Fruit fly (Drosophila melanogaster) whole organism, embryonic: ENCODE data around the gene Rad60.

Source experiments
- Atf-2 ChIP-seq: fragments of 200-800 bp; sonication (Bioruptor generic); optimal IDR thresholded peaks from 2 replicates; lab custom pipeline; 2016; ENCODE audit warnings: missing biosample characterization, missing genetic modification characterization
- BEAF-32 ChIP-seq: fragments of 200-800 bp; sonication (Bioruptor generic); optimal IDR thresholded peaks from 3 replicates; lab custom pipeline; 2017; ENCODE audit warnings: missing biosample characterization, missing genetic modification characterization, mild to moderate bottlenecking, moderate library complexity, missing genetic modification reagents
- Bgb ChIP-seq: fragments of 200-800 bp; sonication (Bioruptor generic); IDR thresholded peaks from 2 replicates; pipeline ENCODE4 v1.3.6; 2022; ENCODE audit warnings: missing biosample characterization, missing genetic modification characterization; ENCODE audit not compliant: partially characterized antibody
- BtbVII ChIP-seq: fragments of 200-800 bp; sonication (Bioruptor generic); optimal IDR thresholded peaks from 3 replicates; lab custom pipeline; 2017; ENCODE audit warnings: missing biosample characterization, mild to moderate bottlenecking, missing genetic modification characterization
- C15 ChIP-seq: fragments of 200-800 bp; sonication (Bioruptor generic); IDR thresholded peaks from 3 replicates; pipeline ENCODE4 v1.3.6; 2022; ENCODE audit warnings: missing biosample characterization, missing genetic modification characterization
- CG10274 ChIP-seq: fragments of 200-800 bp; sonication (Bioruptor generic); optimal IDR thresholded peaks from 3 replicates; lab custom pipeline; 2017; ENCODE audit warnings: missing biosample characterization, mild to moderate bottlenecking, missing genetic modification characterization
- CG10366 ChIP-seq: fragments of 200-800 bp; sonication (Bioruptor generic); IDR thresholded peaks from 2 replicates; pipeline ENCODE4 v1.3.6; 2022; ENCODE audit warnings: missing biosample characterization, missing genetic modification characterization
- CG10654 ChIP-seq: fragments of 200-800 bp; sonication (Bioruptor generic); optimal IDR thresholded peaks from 2 replicates; lab custom pipeline; 2016; ENCODE audit warnings: missing biosample characterization, missing genetic modification characterization
- CG12942 ChIP-seq: fragments of 200-800 bp; sonication (Bioruptor generic); optimal IDR thresholded peaks from 3 replicates; lab custom pipeline; 2016; ENCODE audit warnings: missing biosample characterization, missing genetic modification characterization
- CG14441 ChIP-seq: fragments of 200-800 bp; sonication (Bioruptor generic); IDR thresholded peaks from 2 replicates; pipeline ENCODE4 v1.3.6; 2022; ENCODE audit warnings: missing biosample characterization, missing genetic modification characterization
- CG14667 ChIP-seq: fragments of 200-800 bp; sonication (Bioruptor generic); IDR thresholded peaks from 2 replicates; pipeline ENCODE4 v1.3.6; 2022; ENCODE audit warnings: missing biosample characterization, missing genetic modification characterization
- CG1529 ChIP-seq: fragments of 200-800 bp; sonication (Bioruptor generic); optimal IDR thresholded peaks from 3 replicates; lab custom pipeline; 2018; ENCODE audit warnings: missing biosample characterization, missing genetic modification characterization
- CG1647 ChIP-seq: fragments of 200-800 bp; sonication (Bioruptor generic); optimal IDR thresholded peaks from 3 replicates; lab custom pipeline; 2016; ENCODE audit warnings: missing biosample characterization, missing genetic modification characterization
- CG17385 ChIP-seq: fragments of 200-800 bp; sonication (Bioruptor generic); optimal IDR thresholded peaks from 3 replicates; lab custom pipeline; 2018; ENCODE audit warnings: missing biosample characterization, mild to moderate bottlenecking, missing genetic modification characterization
- CG1832 ChIP-seq: fragments of 200-800 bp; sonication (Bioruptor generic); optimal IDR thresholded peaks from 2 replicates; lab custom pipeline; 2017; ENCODE audit warnings: missing biosample characterization, mild to moderate bottlenecking, missing genetic modification characterization, inconsistent platforms
- CG2120 ChIP-seq: fragments of 200-800 bp; sonication (Bioruptor generic); optimal IDR thresholded peaks from 3 replicates; lab custom pipeline; 2016; ENCODE audit warnings: missing biosample characterization, missing genetic modification characterization
- CG31365 ChIP-seq: fragments of 200-800 bp; sonication (Bioruptor generic); optimal IDR thresholded peaks from 2 replicates; lab custom pipeline; 2018; ENCODE audit warnings: missing biosample characterization, mild to moderate bottlenecking, missing genetic modification characterization
- CG31441 ChIP-seq: fragments of 200-800 bp; sonication (Bioruptor generic); IDR thresholded peaks from 2 replicates; pipeline ENCODE4 v1.3.6; 2022; ENCODE audit warnings: missing biosample characterization, missing genetic modification characterization
- CG6683 ChIP-seq: fragments of 200-800 bp; sonication (Bioruptor generic); optimal IDR thresholded peaks from 2 replicates; lab custom pipeline; 2017; ENCODE audit warnings: missing biosample characterization, mild to moderate bottlenecking, missing genetic modification characterization, missing genetic modification reagents
- CG7963 ChIP-seq: fragments of 200-800 bp; sonication (Bioruptor generic); IDR thresholded peaks from 3 replicates; pipeline ENCODE4 v1.3.6; 2022; ENCODE audit warnings: missing biosample characterization, missing genetic modification characterization; ENCODE audit not compliant: partially characterized antibody
- CG8765 ChIP-seq: fragments of 200-800 bp; sonication (Bioruptor generic); IDR thresholded peaks from 2 replicates; pipeline ENCODE4 v1.3.6; 2022; ENCODE audit warnings: missing biosample characterization, missing genetic modification characterization
- D ChIP-seq, 2 experiments: fragments of 200-800 bp in 1 of 2; fragments of >200 bp in 1 of 2; sonication (Bioruptor generic) in 1 of 2; optimal IDR thresholded peaks; 2 replicates in 1 of 2; 3 replicates in 1 of 2; lab custom pipeline; 2017; ENCODE audit warnings: mild to moderate bottlenecking in 1 of 2, missing biosample characterization in 1 of 2, missing genetic modification characterization in 1 of 2, missing genetic modification reagents in 1 of 2
- HLH3B ChIP-seq: fragments of 200-800 bp; sonication (Bioruptor generic); IDR thresholded peaks from 2 replicates; pipeline ENCODE4 v1.3.6; 2022; ENCODE audit warnings: missing biosample characterization, missing genetic modification characterization
- HLH4C ChIP-seq: fragments of 200-800 bp; sonication (Bioruptor generic); IDR thresholded peaks from 3 replicates; pipeline ENCODE4 v1.3.6; 2022; ENCODE audit warnings: missing biosample characterization, missing genetic modification characterization; ENCODE audit not compliant: partially characterized antibody
- HmgD ChIP-seq: fragments of 200-800 bp; sonication (Bioruptor generic); optimal IDR thresholded peaks from 3 replicates; lab custom pipeline; 2016; ENCODE audit warnings: missing biosample characterization, missing genetic modification characterization
- Mes4 ChIP-seq: fragments of 200-800 bp; sonication (Bioruptor generic); optimal IDR thresholded peaks from 2 replicates; lab custom pipeline; 2016; ENCODE audit warnings: missing biosample characterization, missing genetic modification characterization
- Oli ChIP-seq: fragments of 200-800 bp; sonication (Bioruptor generic); optimal IDR thresholded peaks from 2 replicates; lab custom pipeline; 2018; ENCODE audit warnings: missing biosample characterization, mild to moderate bottlenecking, missing genetic modification characterization, moderate library complexity
- Scr ChIP-seq: fragments of 200-800 bp; sonication (Bioruptor generic); IDR thresholded peaks from 2 replicates; pipeline ENCODE4 v1.3.6; 2022; ENCODE audit warnings: missing biosample characterization, missing genetic modification characterization; ENCODE audit not compliant: partially characterized antibody
- Xrp1 ChIP-seq: fragments of 200-800 bp; sonication (Bioruptor generic); IDR thresholded peaks from 2 replicates; pipeline ENCODE4 v1.3.6; 2022; ENCODE audit warnings: missing biosample characterization, missing genetic modification characterization
- crp ChIP-seq, 2 experiments: fragments of 200-800 bp; sonication (Bioruptor generic); optimal IDR thresholded peaks; 2 replicates in 1 of 2; 3 replicates in 1 of 2; lab custom pipeline; 2017; ENCODE audit warnings: missing biosample characterization in 2 of 2, missing genetic modification characterization in 2 of 2, mild to moderate bottlenecking in 1 of 2, moderate library complexity in 1 of 2
- danr ChIP-seq: fragments of 200-800 bp; sonication (Bioruptor generic); IDR thresholded peaks from 2 replicates; pipeline ENCODE4 v1.3.6; 2022; ENCODE audit warnings: missing biosample characterization, missing genetic modification characterization
- disco-r ChIP-seq: fragments of 200-800 bp; sonication (Bioruptor generic); optimal IDR thresholded peaks from 2 replicates; lab custom pipeline; 2016; ENCODE audit warnings: missing biosample characterization, missing genetic modification characterization
- dysf ChIP-seq: fragments of 200-800 bp; sonication (Bioruptor generic); IDR thresholded peaks from 3 replicates; pipeline ENCODE4 v1.3.6; 2022; ENCODE audit warnings: missing biosample characterization, missing genetic modification characterization
- en ChIP-seq: fragments of 200-800 bp; sonication (Bioruptor generic); optimal IDR thresholded peaks from 2 replicates; lab custom pipeline; 2016; ENCODE audit warnings: missing biosample characterization, missing genetic modification characterization
- ham ChIP-seq: fragments of 200-800 bp; sonication (Bioruptor generic); IDR thresholded peaks from 2 replicates; pipeline ENCODE4 v1.3.6; 2022; ENCODE audit warnings: missing biosample characterization, missing genetic modification characterization
- jing ChIP-seq: fragments of 200-800 bp; sonication (Bioruptor generic); optimal IDR thresholded peaks from 2 replicates; lab custom pipeline; 2018; ENCODE audit warnings: missing biosample characterization, mild to moderate bottlenecking, missing genetic modification characterization
- org-1 ChIP-seq: fragments of 200-800 bp; sonication (Bioruptor generic); optimal IDR thresholded peaks from 2 replicates; lab custom pipeline; 2017; ENCODE audit warnings: missing biosample characterization, missing genetic modification characterization
- salm ChIP-seq: fragments of 200-800 bp; sonication (Bioruptor generic); optimal IDR thresholded peaks from 2 replicates; lab custom pipeline; 2018; ENCODE audit warnings: missing biosample characterization, mild to moderate bottlenecking, missing genetic modification characterization
- sd ChIP-seq: fragments of 200-800 bp; sonication (Bioruptor generic); optimal IDR thresholded peaks from 3 replicates; lab custom pipeline; 2018; ENCODE audit warnings: missing biosample characterization, mild to moderate bottlenecking, missing genetic modification characterization, moderate library complexity
- so ChIP-seq: fragments of 200-800 bp; sonication (Bioruptor generic); IDR thresholded peaks from 3 replicates; pipeline ENCODE4 v1.3.6; 2022; ENCODE audit warnings: missing biosample characterization, missing genetic modification characterization
- stc ChIP-seq: fragments of 200-800 bp; sonication (Bioruptor generic); IDR thresholded peaks from 2 replicates; pipeline ENCODE4 v1.3.6; 2022; ENCODE audit warnings: missing biosample characterization, missing genetic modification characterization
- sug ChIP-seq: fragments of 200-800 bp; optimal IDR thresholded peaks from 2 replicates; lab custom pipeline; 2019; ENCODE audit warnings: missing biosample characterization, mild to moderate bottlenecking, missing genetic modification characterization, moderate library complexity
- tll ChIP-seq, 2 experiments: fragments of 200-800 bp in 1 of 2; fragments of >200 bp in 1 of 2; sonication (Bioruptor generic) in 1 of 2; optimal IDR thresholded peaks; 2 replicates each; lab custom pipeline; 2017 to 2019; ENCODE audit warnings: missing biosample characterization in 2 of 2, missing genetic modification characterization in 2 of 2, mild to moderate bottlenecking in 1 of 2, moderate library complexity in 1 of 2
- trem ChIP-seq: fragments of 200-800 bp; optimal IDR thresholded peaks from 3 replicates; lab custom pipeline; 2019; ENCODE audit warnings: missing biosample characterization, mild to moderate bottlenecking, missing genetic modification characterization, moderate library complexity
- tup ChIP-seq: fragments of 200-800 bp; sonication (Bioruptor generic); optimal IDR thresholded peaks from 2 replicates; lab custom pipeline; 2016; ENCODE audit warnings: missing biosample characterization, mild to moderate bottlenecking, missing genetic modification characterization, moderate library complexity
- twi ChIP-seq: fragments of 200-800 bp; optimal IDR thresholded peaks from 2 replicates; lab custom pipeline; 2019; ENCODE audit warnings: missing biosample characterization, mild to moderate bottlenecking, missing genetic modification characterization, moderate library complexity
- unpg ChIP-seq: fragments of 200-800 bp; sonication (Bioruptor generic); optimal IDR thresholded peaks from 3 replicates; lab custom pipeline; 2018; ENCODE audit warnings: missing biosample characterization, mild to moderate bottlenecking, missing genetic modification characterization, moderate library complexity
- wdn ChIP-seq: fragments of 200-800 bp; sonication (Bioruptor generic); IDR thresholded peaks from 2 replicates; pipeline ENCODE4 v1.3.6; 2022; ENCODE audit warnings: missing biosample characterization, missing genetic modification characterization
- wek ChIP-seq: fragments of 200-800 bp; sonication (Bioruptor generic); optimal IDR thresholded peaks from 3 replicates; lab custom pipeline; 2018; ENCODE audit warnings: missing biosample characterization, mild to moderate bottlenecking, missing genetic modification characterization, moderate library complexity
- zfh2 ChIP-seq: fragments of 200-800 bp; sonication (Bioruptor generic); optimal IDR thresholded peaks from 2 replicates; lab custom pipeline; 2016; ENCODE audit warnings: missing biosample characterization, missing genetic modification characterization

Gene Rad60

DNA sequence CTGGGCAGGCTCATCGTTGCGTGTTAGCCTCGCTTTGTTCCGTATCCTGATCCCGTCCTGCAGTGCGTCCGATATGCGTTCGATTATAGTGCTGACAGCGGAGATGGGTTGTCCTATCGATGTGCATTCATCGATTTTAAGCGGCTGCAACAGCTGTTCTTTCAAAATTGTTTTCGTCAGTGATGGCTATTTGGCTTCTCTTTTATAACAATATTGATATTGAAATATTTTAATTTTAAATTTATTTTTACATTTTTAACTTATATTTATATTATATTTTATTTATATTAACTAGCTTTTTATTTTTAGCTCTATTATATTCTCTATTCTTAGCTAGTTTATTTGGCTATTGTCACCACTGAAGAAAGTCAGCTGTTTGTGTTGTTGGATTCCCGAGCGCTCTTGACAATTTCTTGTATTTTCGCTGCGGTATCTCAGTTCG, 6.7 kb upstream of the Rad60 start, which contains the start of the genes wda and Pex11c (continued):
- peak; percentile 61; the same call in 1 of the 3 replicates for TF ChIP-seq HLH4C
- TF ChIP-seq Bgb, result peak; percentile 77
- TF ChIP-seq Xrp1 (GFP tag; lab: Robert Waterston, UW), result peak; percentile 95
- TF ChIP-seq twi (tag; lab: Kevin White, UChicago), result peak; percentile 86
- TF ChIP-seq D (optimal IDR thresholded peaks at IDR 0.05; lab: Kevin White, UChicago), result no peak
- peak; percentile 52 for TF ChIP-seq D (GFP tag; optimal IDR thresholded peaks at IDR 0.05; lab: Kevin White, UChicago)
- peak; percentile 91 for TF ChIP-seq HLH3B (GFP tag; lab: Robert Waterston, UW)
- TF ChIP-seq CG1529 (GFP tag; lab: Kevin White, UChicago), result peak; percentile 72
- TF ChIP-seq CG10274, result no peak
- no peak for TF ChIP-seq CG7963 (GFP tag; lab: Robert Waterston, UW)
- TF ChIP-seq CG31441 (GFP tag; lab: Robert Waterston, UW), result peak; percentile 95
- no peak for TF ChIP-seq CG31365 (tag; lab: Kevin White, UChicago)
- peak; percentile 74 for TF ChIP-seq Scr (GFP tag; lab: Robert Waterston, UW)
- TF ChIP-seq sug (tag; lab: Kevin White, UChicago), result peak; percentile 84
- peak; percentile 69 for TF ChIP-seq CG10654 (GFP tag; lab: Kevin White, UChicago)
- peak; percentile 17 for TF ChIP-seq BtbVII (GFP tag; lab: Kevin White, UChicago)
- peak; percentile 88 for TF ChIP-seq Oli
- TF ChIP-seq CG14667 (GFP tag; lab: Robert Waterston, UW), result peak; percentile 88
- TF ChIP-seq CG8765 (GFP tag; lab: Robert Waterston, UW), result peak; percentile 65
- peak; percentile 83 for TF ChIP-seq stc
- peak; percentile 9 for TF ChIP-seq jing (GFP tag; lab: Kevin White, UChicago)
- no peak for TF ChIP-seq CG1832 (GFP tag; lab: Kevin White, UChicago)
- no peak for TF ChIP-seq en
- no peak for TF ChIP-seq disco-r (GFP tag; lab: Kevin White, UChicago)
- peak; percentile 82 for TF ChIP-seq CG14441 (GFP tag; lab: Robert Waterston, UW)
- TF ChIP-seq CG6683 (GFP tag; lab: Kevin White, UChicago), result peak; percentile 52
- peak; percentile 88 to 95 for TF ChIP-seq crp (GFP tag; optimal IDR thresholded peaks at IDR 0.05; lab: Kevin White, UChicago)
- no peak for TF ChIP-seq CG1647 (GFP tag; lab: Kevin White, UChicago)
- peak; percentile 84 for TF ChIP-seq CG12942 (GFP tag; lab: Kevin White, UChicago)
- TF ChIP-seq salm, result peak; percentile 79
- TF ChIP-seq org-1 (GFP tag; lab: Kevin White, UChicago), result peak; percentile 55
- peak; percentile 91; the same call in 2 of the 3 replicates for TF ChIP-seq so
- TF ChIP-seq Atf-2, result peak; percentile 12
- TF ChIP-seq zfh2 (GFP tag; lab: Kevin White, UChicago), result peak; percentile 52
- TF ChIP-seq unpg, result peak; percentile 94
- peak; percentile 69 for TF ChIP-seq BEAF-32 (GFP tag; lab: Kevin White, UChicago)
- TF ChIP-seq C15 (GFP tag; lab: Robert Waterston, UW), result 0 out of 3 replicates have a peak, but pooled peaks have one; percentile 8
- peak; percentile 88 for TF ChIP-seq trem (tag; lab: Kevin White, UChicago)
- no peak for TF ChIP-seq ham (GFP tag; lab: Robert Waterston, UW)
- peak; percentile 86 for TF ChIP-seq CG10366 (GFP tag; lab: Robert Waterston, UW)
- TF ChIP-seq wek (GFP tag; lab: Kevin White, UChicago), result no peak
- TF ChIP-seq wdn (GFP tag; lab: Robert Waterston, UW), result peak; percentile 75
- peak; percentile 90 for TF ChIP-seq dysf (GFP tag; lab: Robert Waterston, UW)
- TF ChIP-seq sd (tag; lab: Kevin White, UChicago), result no peak
- peak; percentile 81 for TF ChIP-seq CG17385 (GFP tag; lab: Kevin White, UChicago)
- TF ChIP-seq HmgD (GFP tag; lab: Kevin White, UChicago), result no peak
- peak; percentile 78 for TF ChIP-seq CG2120 (GFP tag; lab: Kevin White, UChicago)
- peak in 1 of 2 experiments; percentile 64 for TF ChIP-seq tll (GFP tag; optimal IDR thresholded peaks at IDR 0.05; lab: Kevin White, UChicago)
- peak; percentile 70 for TF ChIP-seq danr (GFP tag; lab: Robert Waterston, UW)
- TF ChIP-seq Mes4 (GFP tag; lab: Kevin White, UChicago), result no peak
- peak; percentile 72 for TF ChIP-seq tup (GFP tag; lab: Kevin White, UChicago)
